Fruit fly (Drosophila melanogaster): ENCODE results near the gene CG15011.

- TF ChIP-seq CG8478 (optimal IDR thresholded peaks at IDR 0.05) (no peak), CTCF (optimal IDR thresholded peaks at IDR 0.05) (no peak)
Measured at dm6 chr3L:4231401-4232014, 27.4 kb downstream of the CG15011 start.

All from S2 (cell line).